Worm (Caenorhabditis elegans): Measurements from ENCODE around the gene Y43F8B.19.

DNA sequence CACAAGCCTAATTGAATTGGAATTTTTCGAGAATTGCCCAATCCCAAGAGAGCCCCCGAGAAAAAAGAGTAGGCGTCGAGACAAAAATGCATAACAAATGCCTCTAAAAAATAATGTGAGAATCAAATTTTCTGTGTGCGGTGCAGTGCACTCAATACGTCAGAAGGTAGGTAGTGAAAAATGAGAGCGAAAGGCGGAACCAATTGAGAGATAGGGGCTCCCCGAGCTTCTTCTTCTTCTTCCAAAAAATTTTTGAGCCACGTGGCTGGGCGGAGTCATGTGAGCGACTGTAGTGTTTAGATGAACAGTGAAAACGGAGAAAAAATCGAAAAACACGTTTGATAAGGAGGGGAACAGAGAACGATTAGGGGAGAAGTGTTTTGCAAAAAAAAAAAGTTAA lies 12.5 kb upstream of the Y43F8B.19 start:
- TF ChIP-seq him-1 (tag; optimal IDR thresholded peaks at IDR 0.05): no peak
- TF ChIP-seq W03F9.2 (tag; optimal IDR thresholded peaks at IDR 0.05): peak; percentile 43
